Worm (Caenorhabditis elegans): Measurements from ENCODE around the gene uaf-2.

The uaf-2 gene

ce11 chrIV:17105578-17105977 is 13.0 kb downstream of the uaf-2 start:
- TF ChIP-seq ztf-23 (GFP tag; IDR thresholded peaks at IDR 0.05) (no peak), klf-2 (GFP tag; conservative IDR thresholded peaks at IDR 0.05) (no peak), cog-1 (tag; optimal IDR thresholded peaks at IDR 0.05) (no peak), ztf-29 (GFP tag; IDR thresholded peaks at IDR 0.05) (no peak), med-1 (GFP tag; optimal IDR thresholded peaks at IDR 0.05; ENCODE audit: insufficient read depth) (no peak), T22C8.4 (GFP tag; IDR thresholded peaks at IDR 0.05) (no peak), flt-1 (GFP tag; IDR thresholded peaks at IDR 0.05) (no peak), tab-1 (GFP tag; IDR thresholded peaks at IDR 0.05) (no peak), ref-1 (GFP tag; conservative IDR thresholded peaks at IDR 0.05) (no peak)

ce11 chrIV:17104157-17104872 is 14.3 kb downstream of the uaf-2 start:
- TF ChIP-seq ztf-29 (GFP tag; IDR thresholded peaks at IDR 0.05): no peak
- TF ChIP-seq med-1 (GFP tag; optimal IDR thresholded peaks at IDR 0.05; ENCODE audit: insufficient read depth): no peak
- no peak for TF ChIP-seq tab-1 (GFP tag; IDR thresholded peaks at IDR 0.05)
- TF ChIP-seq ref-1 (GFP tag; conservative IDR thresholded peaks at IDR 0.05): no peak
- TF ChIP-seq cog-1 (tag; optimal IDR thresholded peaks at IDR 0.05): no peak
- TF ChIP-seq T22C8.4 (GFP tag; IDR thresholded peaks at IDR 0.05): no peak
- no peak for TF ChIP-seq klf-2 (GFP tag; conservative IDR thresholded peaks at IDR 0.05)
- no peak for TF ChIP-seq flt-1 (GFP tag; IDR thresholded peaks at IDR 0.05)
- no peak for TF ChIP-seq ztf-23 (GFP tag; IDR thresholded peaks at IDR 0.05)

- TF ChIP-seq flt-1 (GFP tag; IDR thresholded peaks at IDR 0.05): no peak
- TF ChIP-seq ztf-29 (GFP tag; IDR thresholded peaks at IDR 0.05): no peak
- no peak for TF ChIP-seq tab-1 (GFP tag; IDR thresholded peaks at IDR 0.05)
- no peak for TF ChIP-seq ztf-23 (GFP tag; IDR thresholded peaks at IDR 0.05)
- TF ChIP-seq ref-1 (GFP tag; conservative IDR thresholded peaks at IDR 0.05): no peak
- no peak for TF ChIP-seq T22C8.4 (GFP tag; IDR thresholded peaks at IDR 0.05)
- no peak for TF ChIP-seq med-1 (GFP tag; optimal IDR thresholded peaks at IDR 0.05; ENCODE audit: insufficient read depth)
- no peak for TF ChIP-seq klf-2 (GFP tag; conservative IDR thresholded peaks at IDR 0.05)
- TF ChIP-seq cog-1 (tag; optimal IDR thresholded peaks at IDR 0.05): no peak
Measured at ce11 chrIV:17103615-17104014, 15.0 kb downstream of the uaf-2 start, which contains the start of gene Y116A8C.30. TSS of gene Y116A8C.30 (minus strand) at chrIV:17103715.

ce11 chrIV:17103116-17103515 is 15.5 kb downstream of the uaf-2 start:
- TF ChIP-seq ref-1 (GFP tag; conservative IDR thresholded peaks at IDR 0.05): no peak
- no peak for TF ChIP-seq T22C8.4 (GFP tag; IDR thresholded peaks at IDR 0.05)
- no peak for TF ChIP-seq med-1 (GFP tag; optimal IDR thresholded peaks at IDR 0.05; ENCODE audit: insufficient read depth)
- TF ChIP-seq flt-1 (GFP tag; IDR thresholded peaks at IDR 0.05): no peak
- no peak for TF ChIP-seq ztf-29 (GFP tag; IDR thresholded peaks at IDR 0.05)

ce11 chrIV:17100628-17101338 is 17.8 kb downstream of the uaf-2 start:
- no peak for TF ChIP-seq T22C8.4 (GFP tag; IDR thresholded peaks at IDR 0.05)
- no peak for TF ChIP-seq tab-1 (GFP tag; IDR thresholded peaks at IDR 0.05)
- no peak for TF ChIP-seq ref-1 (GFP tag; conservative IDR thresholded peaks at IDR 0.05)
- TF ChIP-seq klf-2 (GFP tag; conservative IDR thresholded peaks at IDR 0.05): no peak
- no peak for TF ChIP-seq cog-1 (tag; optimal IDR thresholded peaks at IDR 0.05)
- no peak for TF ChIP-seq ztf-23 (GFP tag; IDR thresholded peaks at IDR 0.05)
- no peak for TF ChIP-seq ztf-29 (GFP tag; IDR thresholded peaks at IDR 0.05)
- TF ChIP-seq flt-1 (GFP tag; IDR thresholded peaks at IDR 0.05): no peak
- no peak for TF ChIP-seq med-1 (GFP tag; optimal IDR thresholded peaks at IDR 0.05; ENCODE audit: insufficient read depth)

ce11 chrIV:17100148-17100547 is 18.4 kb downstream of the uaf-2 start, which contains the start of gene bca-2:
TSS of gene bca-2 (minus strand) at chrIV:17100248.
- TF ChIP-seq klf-2 (GFP tag; conservative IDR thresholded peaks at IDR 0.05) (no peak), T22C8.4 (GFP tag; IDR thresholded peaks at IDR 0.05) (no peak), med-1 (GFP tag; optimal IDR thresholded peaks at IDR 0.05; ENCODE audit: insufficient read depth) (no peak), ztf-29 (GFP tag; IDR thresholded peaks at IDR 0.05) (no peak), tab-1 (GFP tag; IDR thresholded peaks at IDR 0.05) (no peak), flt-1 (GFP tag; IDR thresholded peaks at IDR 0.05) (no peak), ref-1 (GFP tag; conservative IDR thresholded peaks at IDR 0.05) (no peak), cog-1 (tag; optimal IDR thresholded peaks at IDR 0.05) (no peak), ztf-23 (GFP tag; IDR thresholded peaks at IDR 0.05) (no peak)

- TF ChIP-seq cog-1 (tag; optimal IDR thresholded peaks at IDR 0.05) (no peak), klf-2 (GFP tag; conservative IDR thresholded peaks at IDR 0.05) (0 out of 2 replicates have a peak, but pooled peaks have one; percentile 3), ref-1 (GFP tag; conservative IDR thresholded peaks at IDR 0.05) (0 out of 2 replicates have a peak, but pooled peaks have one; percentile 23)
Measured at ce11 chrIV:17099113-17099512, 19.5 kb downstream of the uaf-2 start.

- no peak for TF ChIP-seq ztf-23 (GFP tag; IDR thresholded peaks at IDR 0.05)
Measured at ce11 chrIV:17096168-17096567, 22.4 kb downstream of the uaf-2 start, which contains the start of gene Y116A8C.27. TSS of gene Y116A8C.27 (minus strand) at chrIV:17096268.

ce11 chrIV:17093701-17094100 is 24.9 kb downstream of the uaf-2 start, which contains the start of gene Y116A8C.29:
TSS of gene Y116A8C.29 (plus strand) at chrIV:17094028.
- TF ChIP-seq klf-2 (GFP tag; conservative IDR thresholded peaks at IDR 0.05) (no peak), med-1 (GFP tag; optimal IDR thresholded peaks at IDR 0.05; ENCODE audit: insufficient read depth) (no peak), ref-1 (GFP tag; conservative IDR thresholded peaks at IDR 0.05) (no peak), T22C8.4 (GFP tag; IDR thresholded peaks at IDR 0.05) (no peak), cog-1 (tag; optimal IDR thresholded peaks at IDR 0.05) (no peak), flt-1 (GFP tag; IDR thresholded peaks at IDR 0.05) (no peak), ztf-23 (GFP tag; IDR thresholded peaks at IDR 0.05) (no peak), tab-1 (GFP tag; IDR thresholded peaks at IDR 0.05) (no peak), ztf-29 (GFP tag; IDR thresholded peaks at IDR 0.05) (no peak)

All from whole organism, midembryonic.